Fruit fly (Drosophila melanogaster) whole organism, embryonic: ENCODE results near the gene Amun.

ENCODE experiments used
- Abd-B ChIP-seq: fragments of 200-800 bp; sonication (Bioruptor generic); optimal IDR thresholded peaks from 2 replicates; lab custom pipeline; 2018; ENCODE audit warnings: missing biosample characterization, mild to moderate bottlenecking, missing genetic modification characterization, moderate library complexity
- Antp ChIP-seq: fragments of 200-800 bp; sonication (Bioruptor generic); optimal IDR thresholded peaks from 3 replicates; lab custom pipeline; 2016; ENCODE audit warnings: missing biosample characterization, missing genetic modification characterization
- CG10147 ChIP-seq: fragments of 200-800 bp; sonication (Bioruptor generic); optimal IDR thresholded peaks from 2 replicates; lab custom pipeline; 2019; ENCODE audit warnings: missing biosample characterization, mild to moderate bottlenecking, missing genetic modification characterization, moderate library complexity
- CG10565 ChIP-seq: fragments of 200-800 bp; sonication (Bioruptor generic); optimal IDR thresholded peaks from 3 replicates; lab custom pipeline; 2016; ENCODE audit warnings: missing biosample characterization, mild to moderate bottlenecking, missing genetic modification characterization
- CG12769 ChIP-seq: fragments of 200-800 bp; sonication (Bioruptor generic); optimal IDR thresholded peaks from 2 replicates; lab custom pipeline; 2019; ENCODE audit warnings: missing biosample characterization, mild to moderate bottlenecking, missing genetic modification characterization, moderate library complexity
- CG13424 ChIP-seq: fragments of 200-800 bp; sonication (Bioruptor generic); optimal IDR thresholded peaks from 2 replicates; lab custom pipeline; 2019; ENCODE audit warnings: missing biosample characterization, mild to moderate bottlenecking, missing genetic modification characterization, moderate library complexity
- CG13894 ChIP-seq: fragments of 200-800 bp; sonication (Bioruptor generic); optimal IDR thresholded peaks from 3 replicates; lab custom pipeline; 2018; ENCODE audit warnings: missing biosample characterization, mild to moderate bottlenecking, missing genetic modification characterization, moderate library complexity
- CG14014 ChIP-seq: fragments of 200-800 bp; sonication (Bioruptor generic); IDR thresholded peaks from 2 replicates; pipeline ENCODE4 v1.3.6; 2022; ENCODE audit warnings: missing biosample characterization, missing genetic modification characterization
- CG15011 ChIP-seq: fragments of 200-800 bp; sonication (Bioruptor generic); optimal IDR thresholded peaks from 3 replicates; lab custom pipeline; 2018; ENCODE audit warnings: missing biosample characterization, mild to moderate bottlenecking, missing genetic modification characterization
- CG16813 ChIP-seq: fragments of 200-800 bp; sonication (Bioruptor generic); IDR thresholded peaks from 3 replicates; pipeline ENCODE4 v1.3.6; 2022; ENCODE audit warnings: missing biosample characterization, missing genetic modification characterization; ENCODE audit not compliant: partially characterized antibody
- CG18262 ChIP-seq: fragments of 200-800 bp; optimal IDR thresholded peaks from 3 replicates; lab custom pipeline; 2019; ENCODE audit warnings: missing biosample characterization, mild to moderate bottlenecking, missing genetic modification characterization, moderate library complexity
- CG30020 ChIP-seq: fragments of 200-800 bp; optimal IDR thresholded peaks from 2 replicates; lab custom pipeline; 2019; ENCODE audit warnings: missing biosample characterization, mild to moderate bottlenecking, missing genetic modification characterization, moderate library complexity
- CG32772 ChIP-seq: fragments of 200-800 bp; sonication (Bioruptor generic); IDR thresholded peaks from 2 replicates; pipeline ENCODE4 v1.3.6; 2022; ENCODE audit warnings: missing biosample characterization, missing genetic modification characterization
- CG4282 ChIP-seq: fragments of 200-800 bp; sonication (Bioruptor generic); optimal IDR thresholded peaks from 2 replicates; lab custom pipeline; 2016; ENCODE audit warnings: missing biosample characterization, missing genetic modification characterization
- CG4617 ChIP-seq: fragments of 200-800 bp; sonication (Bioruptor generic); optimal IDR thresholded peaks from 3 replicates; lab custom pipeline; 2016; ENCODE audit warnings: missing biosample characterization, missing genetic modification characterization, borderline replicate concordance
- CG5245 ChIP-seq: fragments of 200-800 bp; sonication (Bioruptor generic); optimal IDR thresholded peaks from 3 replicates; lab custom pipeline; 2016; ENCODE audit warnings: missing biosample characterization, missing genetic modification characterization
- CG6683 ChIP-seq: fragments of 200-800 bp; sonication (Bioruptor generic); optimal IDR thresholded peaks from 2 replicates; lab custom pipeline; 2017; ENCODE audit warnings: missing biosample characterization, mild to moderate bottlenecking, missing genetic modification characterization, missing genetic modification reagents
- CG6689 ChIP-seq: fragments of 200-800 bp; sonication (Bioruptor generic); IDR thresholded peaks from 2 replicates; pipeline ENCODE4 v1.3.6; 2022; ENCODE audit warnings: missing biosample characterization, missing genetic modification characterization
- CG7271 ChIP-seq: fragments of 200-800 bp; sonication (Bioruptor generic); optimal IDR thresholded peaks from 2 replicates; lab custom pipeline; 2018; ENCODE audit warnings: missing biosample characterization, mild to moderate bottlenecking, missing genetic modification characterization, moderate library complexity
- CG7372 ChIP-seq: fragments of 200-800 bp; sonication (Bioruptor generic); IDR thresholded peaks from 2 replicates; pipeline ENCODE4 v1.3.6; 2022; ENCODE audit warnings: missing biosample characterization, missing genetic modification characterization
- CG7556 ChIP-seq: fragments of 200-800 bp; sonication (Bioruptor generic); optimal IDR thresholded peaks from 2 replicates; lab custom pipeline; 2017; ENCODE audit warnings: missing biosample characterization, mild to moderate bottlenecking, missing genetic modification characterization
- CG9727 ChIP-seq: fragments of 200-800 bp; sonication (Bioruptor generic); optimal IDR thresholded peaks from 3 replicates; lab custom pipeline; 2017; ENCODE audit warnings: missing biosample characterization, mild to moderate bottlenecking, missing genetic modification characterization
- Dad ChIP-seq: fragments of 200-800 bp; sonication (Bioruptor generic); optimal IDR thresholded peaks from 3 replicates; lab custom pipeline; 2016; ENCODE audit warnings: missing biosample characterization, missing genetic modification characterization
- Fer3 ChIP-seq: fragments of 200-800 bp; sonication (Bioruptor generic); optimal IDR thresholded peaks from 2 replicates; lab custom pipeline; 2018; ENCODE audit warnings: missing biosample characterization, mild to moderate bottlenecking, missing genetic modification characterization, moderate library complexity
- Gug ChIP-seq: fragments of 200-800 bp; sonication (Bioruptor generic); IDR thresholded peaks from 4 replicates; pipeline ENCODE4 v1.3.6; 2022; ENCODE audit warnings: missing biosample characterization, missing genetic modification characterization
- HmgZ ChIP-seq: fragments of 200-800 bp; sonication (Bioruptor generic); optimal IDR thresholded peaks from 2 replicates; lab custom pipeline; 2018; ENCODE audit warnings: missing biosample characterization, mild to moderate bottlenecking, missing genetic modification characterization
- Hr3 ChIP-seq: fragments of 200-800 bp; sonication (Bioruptor generic); optimal IDR thresholded peaks from 3 replicates; lab custom pipeline; 2016; ENCODE audit warnings: missing biosample characterization, missing genetic modification characterization
- Nf-YB ChIP-seq: fragments of 200-800 bp; sonication (Bioruptor generic); optimal IDR thresholded peaks from 3 replicates; lab custom pipeline; 2019; ENCODE audit warnings: missing biosample characterization, mild to moderate bottlenecking, missing genetic modification characterization, moderate library complexity
- Oaz ChIP-seq: fragments of 200-800 bp; sonication (Bioruptor generic); IDR thresholded peaks from 2 replicates; pipeline ENCODE4 v1.3.6; 2022; ENCODE audit warnings: missing biosample characterization, missing genetic modification characterization
- Ptx1 ChIP-seq: fragments of 200-800 bp; sonication (Bioruptor generic); IDR thresholded peaks from 2 replicates; pipeline ENCODE4 v1.3.6; 2022; ENCODE audit warnings: missing biosample characterization, missing genetic modification characterization
- Sox102F ChIP-seq: fragments of 200-800 bp; sonication (Bioruptor generic); optimal IDR thresholded peaks from 2 replicates; lab custom pipeline; 2018; ENCODE audit warnings: missing biosample characterization, mild to moderate bottlenecking, missing genetic modification characterization, moderate library complexity
- Sry-δ ChIP-seq: fragments of 200-800 bp; sonication (Bioruptor generic); optimal IDR thresholded peaks from 2 replicates; lab custom pipeline; 2016; ENCODE audit warnings: missing biosample characterization, missing genetic modification characterization
- ash1 ChIP-seq: fragments of 200-800 bp; sonication (Bioruptor generic); optimal IDR thresholded peaks from 2 replicates; lab custom pipeline; 2018; ENCODE audit warnings: missing biosample characterization, mild to moderate bottlenecking, missing genetic modification characterization
- bigmax ChIP-seq: fragments of 200-800 bp; sonication (Bioruptor generic); optimal IDR thresholded peaks from 2 replicates; lab custom pipeline; 2018; ENCODE audit warnings: missing biosample characterization, mild to moderate bottlenecking, missing genetic modification characterization
- eyg ChIP-seq: fragments of 200-800 bp; sonication (Bioruptor generic); optimal IDR thresholded peaks from 3 replicates; lab custom pipeline; 2016; ENCODE audit warnings: missing biosample characterization, missing genetic modification characterization
- fu2 ChIP-seq: fragments of 200-800 bp; sonication (Bioruptor generic); optimal IDR thresholded peaks from 2 replicates; lab custom pipeline; 2016; ENCODE audit warnings: missing biosample characterization, missing genetic modification characterization
- grau ChIP-seq: fragments of 200-800 bp; optimal IDR thresholded peaks from 3 replicates; lab custom pipeline; 2019; ENCODE audit warnings: missing biosample characterization, mild to moderate bottlenecking, missing genetic modification characterization, moderate library complexity
- lilli ChIP-seq: fragments of 200-800 bp; sonication (Bioruptor generic); optimal IDR thresholded peaks from 3 replicates; lab custom pipeline; 2016; ENCODE audit warnings: missing biosample characterization, missing genetic modification characterization
- maf-S ChIP-seq: fragments of 200-800 bp; sonication (Bioruptor generic); optimal IDR thresholded peaks from 2 replicates; lab custom pipeline; 2016; ENCODE audit warnings: missing biosample characterization, missing genetic modification characterization
- org-1 ChIP-seq: fragments of 200-800 bp; sonication (Bioruptor generic); optimal IDR thresholded peaks from 2 replicates; lab custom pipeline; 2017; ENCODE audit warnings: missing biosample characterization, missing genetic modification characterization
- pan ChIP-seq, 4 experiments: fragments of >200 bp in 3 of 4; fragments of 200-800 bp in 1 of 4; sonication (Bioruptor generic) in 1 of 4; optimal IDR thresholded peaks in 3 of 4; IDR thresholded peaks in 1 of 4; 2 replicates each; pipeline versions ENCODE4 v1.3.6 to Lab custom; 2017 to 2022; ENCODE audit warnings: missing biosample characterization in 2 of 4, missing genetic modification characterization in 2 of 4, mixed read lengths in 1 of 4
- sqz ChIP-seq: fragments of 200-800 bp; sonication (Bioruptor generic); optimal IDR thresholded peaks from 3 replicates; lab custom pipeline; 2018; ENCODE audit warnings: missing biosample characterization, mild to moderate bottlenecking, missing genetic modification characterization
- stwl ChIP-seq: fragments of 200-800 bp; sonication (Bioruptor generic); optimal IDR thresholded peaks from 3 replicates; lab custom pipeline; 2018; ENCODE audit warnings: missing biosample characterization, mild to moderate bottlenecking, missing genetic modification characterization, moderate library complexity
- tap ChIP-seq: fragments of 200-800 bp; optimal IDR thresholded peaks from 3 replicates; lab custom pipeline; 2019; ENCODE audit warnings: missing biosample characterization, mild to moderate bottlenecking, missing genetic modification characterization, moderate library complexity
- tin ChIP-seq: fragments of 200-800 bp; sonication (Bioruptor generic); optimal IDR thresholded peaks from 3 replicates; lab custom pipeline; 2016; ENCODE audit warnings: missing biosample characterization, missing genetic modification characterization
- trh ChIP-seq: fragments of 200-800 bp; sonication (Bioruptor generic); optimal IDR thresholded peaks from 2 replicates; lab custom pipeline; 2016; ENCODE audit warnings: missing biosample characterization, missing genetic modification characterization
- tx ChIP-seq: fragments of 200-800 bp; sonication (Bioruptor generic); optimal IDR thresholded peaks from 2 replicates; lab custom pipeline; 2016; ENCODE audit warnings: missing biosample characterization, missing genetic modification characterization
- unc-4 ChIP-seq: fragments of 200-800 bp; sonication (Bioruptor generic); IDR thresholded peaks from 2 replicates; pipeline ENCODE4 v1.3.6; 2022; ENCODE audit warnings: missing biosample characterization, missing genetic modification characterization; ENCODE audit not compliant: partially characterized antibody
- zfh1 ChIP-seq: fragments of 200-800 bp; sonication (Bioruptor generic); IDR thresholded peaks from 3 replicates; pipeline ENCODE4 v1.3.6; 2022; ENCODE audit warnings: missing biosample characterization, missing genetic modification characterization

The Amun gene

dm6 chrX:11720138-11720537 is 4.8 kb upstream of the Amun start, which contains the start of gene Tango10 (continued):
- TF ChIP-seq CG7271 (tag; lab: Kevin White, UChicago) (no peak), CG16813 (GFP tag; lab: Robert Waterston, UW) (peak; percentile 79), Gug (GFP tag; lab: Robert Waterston, UW) (no peak; the same call in 3 of the 4 replicates), trh (GFP tag; lab: Kevin White, UChicago) (peak; percentile 7), CG6683 (GFP tag; lab: Kevin White, UChicago) (no peak), CG4282 (GFP tag; lab: Kevin White, UChicago) (peak; percentile 22), Ptx1 (peak; percentile 62), CG10147 (GFP tag; lab: Kevin White, UChicago) (peak; percentile 47), CG5245 (no peak), CG32772 (GFP tag; lab: Robert Waterston, UW) (peak; percentile 43; the same call in 1 of the 2 replicates), CG10565 (no peak), CG7372 (peak; percentile 41; the same call in 1 of the 2 replicates), lilli (GFP tag; lab: Kevin White, UChicago) (peak; percentile 67), maf-S (GFP tag; lab: Kevin White, UChicago) (peak; percentile 48), eyg (GFP tag; lab: Kevin White, UChicago) (peak; percentile 5), CG9727 (peak; percentile 48), tap (tag; lab: Kevin White, UChicago) (no peak), zfh1 (GFP tag; lab: Robert Waterston, UW) (0 out of 3 replicates have a peak, but pooled peaks have one; percentile 16), unc-4 (GFP tag; lab: Robert Waterston, UW) (peak; percentile 84), grau (tag; lab: Kevin White, UChicago) (peak; percentile 57), Antp (peak; percentile 38), fu2 (GFP tag; lab: Kevin White, UChicago) (peak; percentile 51), tin (peak; percentile 44), ash1 (GFP tag; lab: Kevin White, UChicago) (no peak), CG12769 (tag; lab: Kevin White, UChicago) (no peak), pan (optimal IDR thresholded peaks at IDR 0.05; lab: Kevin White, UChicago) (no peak), pan (GFP tag; optimal IDR thresholded peaks at IDR 0.05 in 1 of 2, IDR thresholded peaks at IDR 0.05 in 1 of 2) (peak in 1 of 2 experiments; percentile 29), Nf-YB (no peak), Fer3 (peak; percentile 20), bigmax (GFP tag; lab: Kevin White, UChicago) (no peak), org-1 (no peak), tx (GFP tag; lab: Kevin White, UChicago) (peak; percentile 18), CG6689 (GFP tag; lab: Robert Waterston, UW) (no peak), Dad (GFP tag; lab: Kevin White, UChicago) (peak; percentile 39), Oaz (GFP tag; lab: Robert Waterston, UW) (0 out of 2 replicates have a peak, but pooled peaks have one; percentile 13), stwl (tag; lab: Kevin White, UChicago) (peak; percentile 44), Hr3 (GFP tag; lab: Kevin White, UChicago) (peak; percentile 42), Abd-B (GFP tag; lab: Kevin White, UChicago) (peak; percentile 34), CG18262 (no peak), CG7556 (GFP tag; lab: Kevin White, UChicago) (peak; percentile 23), Sry-δ (GFP tag; lab: Kevin White, UChicago) (peak; percentile 83), Sox102F (GFP tag; lab: Kevin White, UChicago) (peak; percentile 66), CG30020 (peak; percentile 64), CG13424 (tag; lab: Kevin White, UChicago) (peak; percentile 81), CG4617 (GFP tag; lab: Kevin White, UChicago) (peak; percentile 88), CG15011 (GFP tag; lab: Kevin White, UChicago) (no peak), CG14014 (GFP tag; lab: Robert Waterston, UW) (0 out of 2 replicates have a peak, but pooled peaks have one; percentile 39), sqz (GFP tag; lab: Kevin White, UChicago) (no peak), CG13894 (tag; lab: Kevin White, UChicago) (peak; percentile 29), HmgZ (peak; percentile 61)
